Worm (Caenorhabditis elegans): ENCODE data around the gene eif-2A.

eif-2A gene

ce11 chrII:10450335-10450734, 33.7 kb downstream of the eif-2A start (continued):
- TF ChIP-seq egl-44 (GFP tag; IDR thresholded peaks at IDR 0.05), result no peak
- TF ChIP-seq mcd-1 (GFP tag; IDR thresholded peaks at IDR 0.05), result peak; percentile 64
- TF ChIP-seq mel-28 (tag; optimal IDR thresholded peaks at IDR 0.05; ENCODE audit: borderline replicate concordance), result peak; percentile 68
- TF ChIP-seq Y56A3A.18 (GFP tag; IDR thresholded peaks at IDR 0.05), result peak; percentile 5; the same call in 1 of the 2 replicates
- 0 out of 2 replicates have a peak, but pooled peaks have one; percentile 24 for TF ChIP-seq ekl-4 (GFP tag; IDR thresholded peaks at IDR 0.05)
- TF ChIP-seq zim-3 (tag; optimal IDR thresholded peaks at IDR 0.05), result no peak
- no peak for TF ChIP-seq ztf-18 (tag; optimal IDR thresholded peaks at IDR 0.05)
- no peak for TF ChIP-seq attf-6 (GFP tag; IDR thresholded peaks at IDR 0.05)
- peak; percentile 54 for TF ChIP-seq B0336.3 (GFP tag; IDR thresholded peaks at IDR 0.05)
- peak; percentile 61; the same call in 1 of the 2 replicates for TF ChIP-seq Y79H2A.3 (GFP tag; conservative IDR thresholded peaks at IDR 0.05)
- peak; percentile 34; the same call in 1 of the 2 replicates for TF ChIP-seq madf-6 (GFP tag; IDR thresholded peaks at IDR 0.05)
- no peak for TF ChIP-seq F23B12.7 (tag; optimal IDR thresholded peaks at IDR 0.05; ENCODE audit: insufficient read depth)
- TF ChIP-seq tbp1 (GFP tag; optimal IDR thresholded peaks at IDR 0.05), result no peak
- TF ChIP-seq unc-62 (GFP tag; optimal IDR thresholded peaks at IDR 0.05), result no peak
- peak; percentile 57 for TF ChIP-seq ama-1 (optimal IDR thresholded peaks at IDR 0.05)
- no peak for TF ChIP-seq ama-1 (GFP tag; optimal IDR thresholded peaks at IDR 0.05)
- peak; percentile 66; the same call in 1 of the 2 replicates for TF ChIP-seq nfyb-1 (GFP tag; IDR thresholded peaks at IDR 0.05)
- no peak for TF ChIP-seq F49E8.2 (tag; optimal IDR thresholded peaks at IDR 0.05; ENCODE audit: insufficient read depth)
- TF ChIP-seq repo-1 (tag; optimal IDR thresholded peaks at IDR 0.05), result peak; percentile 86
- TF ChIP-seq rec-8 (tag; optimal IDR thresholded peaks at IDR 0.05), result peak in 1 of 2 experiments; percentile 13
- TF ChIP-seq snpc-1.1 (tag; optimal IDR thresholded peaks at IDR 0.05; ENCODE audit: insufficient read depth), result no peak
- no peak for TF ChIP-seq ztf-6 (GFP tag; IDR thresholded peaks at IDR 0.05)

ce11 chrII:10452620-10453019, 36.0 kb downstream of the eif-2A start, which contains the start of gene ZK673.4:
TSS of gene ZK673.4 (plus strand) at chrII:10452920.
- no peak for TF ChIP-seq him-1 (tag; optimal IDR thresholded peaks at IDR 0.05)
- TF ChIP-seq mcd-1 (GFP tag; IDR thresholded peaks at IDR 0.05), result 0 out of 2 replicates have a peak, but pooled peaks have one; percentile 22
- no peak for TF ChIP-seq ztf-6 (GFP tag; IDR thresholded peaks at IDR 0.05)

ce11 chrII:10456979-10457378, 40.4 kb downstream of the eif-2A start, which contains the start of gene ZK673.11:
TSS of gene ZK673.11 (plus strand) at chrII:10457279.
- TF ChIP-seq akir-1 (GFP tag; optimal IDR thresholded peaks at IDR 0.05), result no peak
- TF ChIP-seq unc-130 (GFP tag; optimal IDR thresholded peaks at IDR 0.05), result no peak
- TF ChIP-seq hmg-20 (GFP tag; IDR thresholded peaks at IDR 0.05), result no peak
- TF ChIP-seq lin-54 (GFP tag; optimal IDR thresholded peaks at IDR 0.05), result no peak

- TF ChIP-seq egrh-3 (GFP tag; IDR thresholded peaks at IDR 0.05), result no peak
- TF ChIP-seq aptf-2 (GFP tag; conservative IDR thresholded peaks at IDR 0.05), result no peak
- no peak for TF ChIP-seq bed-2 (GFP tag; IDR thresholded peaks at IDR 0.05)
- no peak for TF ChIP-seq lsl-1 (GFP tag; optimal IDR thresholded peaks at IDR 0.05)
- no peak for TF ChIP-seq ztf-25 (GFP tag; IDR thresholded peaks at IDR 0.05)
- TF ChIP-seq Y79H2A.3 (GFP tag; conservative IDR thresholded peaks at IDR 0.05), result no peak
- TF ChIP-seq ztf-26 (tag; optimal IDR thresholded peaks at IDR 0.05), result no peak
- TF ChIP-seq B0261.1 (tag; optimal IDR thresholded peaks at IDR 0.05), result no peak
- no peak for TF ChIP-seq T26A5.8 (tag; optimal IDR thresholded peaks at IDR 0.05)
- TF ChIP-seq atf-7 (tag; optimal IDR thresholded peaks at IDR 0.05), result no peak
- no peak for TF ChIP-seq ceh-91 (GFP tag; IDR thresholded peaks at IDR 0.05)
- no peak for TF ChIP-seq dpff-1 (tag; optimal IDR thresholded peaks at IDR 0.05)
- TF ChIP-seq ekl-4 (GFP tag; IDR thresholded peaks at IDR 0.05), result no peak
- no peak for TF ChIP-seq ztf-22 (GFP tag; optimal IDR thresholded peaks at IDR 0.05)
- TF ChIP-seq let-607 (tag; optimal IDR thresholded peaks at IDR 0.05), result no peak
- TF ChIP-seq nhr-120 (GFP tag; IDR thresholded peaks at IDR 0.05), result no peak
- no peak for TF ChIP-seq Y95B8A.8 (GFP tag; IDR thresholded peaks at IDR 0.05)
- TF ChIP-seq ceh-27 (GFP tag; optimal IDR thresholded peaks at IDR 0.05), result no peak
- no peak for TF ChIP-seq F57C9.4 (tag; optimal IDR thresholded peaks at IDR 0.05)
- TF ChIP-seq nhr-27 (tag; optimal IDR thresholded peaks at IDR 0.05), result no peak
Measured at ce11 chrII:10461207-10461606, 44.6 kb downstream of the eif-2A start, which contains the start of gene ZK673.5. TSS of gene ZK673.5 (plus strand) at chrII:10461507.
